Worm (Caenorhabditis elegans): ENCODE data around the gene R02E4.1.
A peak's percentile ranks its signal among the peaks of the same experiment; 100 is the strongest.

Gene R02E4.1

ce11 chrX:4145051-4145826 is 40.9 kb upstream of the R02E4.1 start (continued):
- TF ChIP-seq lin-38 (GFP tag; IDR thresholded peaks at IDR 0.05) (peak; percentile 35), F10B5.3 (tag; optimal IDR thresholded peaks at IDR 0.05) (no peak), daf-16 (GFP tag; optimal IDR thresholded peaks at IDR 0.05) (peak in 1 of 2 experiments; percentile 34), daf-16 (tag; optimal IDR thresholded peaks at IDR 0.05) (peak; percentile 70), daf-19 (GFP tag; conservative IDR thresholded peaks at IDR 0.05) (no peak), lim-7 (GFP tag; IDR thresholded peaks at IDR 0.05) (no peak), ceh-44 (GFP tag; IDR thresholded peaks at IDR 0.05) (peak; percentile 67; the same call in 1 of the 2 replicates), nhr-41 (GFP tag; IDR thresholded peaks at IDR 0.05) (0 out of 2 replicates have a peak, but pooled peaks have one; percentile 17), lin-39 (tag; optimal IDR thresholded peaks at IDR 0.05) (no peak), snpc-1.2 (GFP tag; IDR thresholded peaks at IDR 0.05) (no peak), zip-2 (tag; optimal IDR thresholded peaks at IDR 0.05) (no peak), mdl-1 (tag; optimal IDR thresholded peaks at IDR 0.05) (peak; percentile 97 to 98), tra-1 (GFP tag; IDR thresholded peaks at IDR 0.05) (peak; percentile 29; the same call in 1 of the 2 replicates), nhr-28 (tag; optimal IDR thresholded peaks at IDR 0.05) (peak; percentile 97), ceh-20 (GFP tag; IDR thresholded peaks at IDR 0.05) (peak; percentile 15; the same call in 1 of the 2 replicates), daf-8 (GFP tag; IDR thresholded peaks at IDR 0.05) (0 out of 2 replicates have a peak, but pooled peaks have one; percentile 34), Y48G9A.11 (GFP tag; IDR thresholded peaks at IDR 0.05) (no peak), fkh-10 (GFP tag; optimal IDR thresholded peaks at IDR 0.05) (peak; percentile 60), nhr-42 (GFP tag; IDR thresholded peaks at IDR 0.05) (0 out of 2 replicates have a peak, but pooled peaks have one; percentile 47), fos-1 (tag; optimal IDR thresholded peaks at IDR 0.05) (no peak), pha-4 (GFP tag; IDR thresholded peaks at IDR 0.05) (peak; percentile 38; the same call in 1 of the 2 replicates), pha-4 (tag; optimal IDR thresholded peaks at IDR 0.05) (peak; percentile 55), egl-27 (tag; optimal IDR thresholded peaks at IDR 0.05) (no peak), dve-1 (tag; optimal IDR thresholded peaks at IDR 0.05; ENCODE audit: insufficient read depth) (peak; percentile 47), hlh-30 (tag; optimal IDR thresholded peaks at IDR 0.05; ENCODE audit: insufficient read depth) (peak; percentile 88), daf-12 (tag; optimal IDR thresholded peaks at IDR 0.05) (no peak), zfp-2 (tag; optimal IDR thresholded peaks at IDR 0.05) (peak; percentile 36), ZK546.5 (tag; optimal IDR thresholded peaks at IDR 0.05) (no peak), ces-1 (GFP tag; optimal IDR thresholded peaks at IDR 0.05) (no peak), ceh-62 (tag; optimal IDR thresholded peaks at IDR 0.05) (no peak), nhr-48 (tag; optimal IDR thresholded peaks at IDR 0.05) (peak; percentile 65), nhr-77 (tag; optimal IDR thresholded peaks at IDR 0.05) (peak; percentile 49), zag-1 (tag; optimal IDR thresholded peaks at IDR 0.05) (no peak), zip-11 (GFP tag; IDR thresholded peaks at IDR 0.05) (no peak), F26F4.8 (GFP tag; conservative IDR thresholded peaks at IDR 0.05) (no peak), unc-130 (GFP tag; optimal IDR thresholded peaks at IDR 0.05) (no peak), ceh-28 (tag; optimal IDR thresholded peaks at IDR 0.05) (peak; percentile 15), F44E2.7 (GFP tag; IDR thresholded peaks at IDR 0.05) (no peak), nhr-6 (tag; optimal IDR thresholded peaks at IDR 0.05) (peak; percentile 9), R02D3.7 (tag; optimal IDR thresholded peaks at IDR 0.05) (no peak), cey-2 (tag; optimal IDR thresholded peaks at IDR 0.05; ENCODE audit: borderline replicate concordance, insufficient read depth) (no peak), nhr-11 (tag; optimal IDR thresholded peaks at IDR 0.05) (peak; percentile 64), lin-29 (GFP tag; IDR thresholded peaks at IDR 0.05) (no peak), D1046.2 (GFP tag; IDR thresholded peaks at IDR 0.05) (no peak), set-16 (GFP tag; IDR thresholded peaks at IDR 0.05) (peak; percentile 60; the same call in 1 of the 2 replicates), ceh-32 (tag; optimal IDR thresholded peaks at IDR 0.05; ENCODE audit: poor library complexity) (no peak), mep-1 (tag; optimal IDR thresholded peaks at IDR 0.05) (peak; percentile 82), mes-2 (tag; optimal IDR thresholded peaks at IDR 0.05; ENCODE audit: poor library complexity, severe bottlenecking) (peak; percentile 63), nhr-102 (tag; optimal IDR thresholded peaks at IDR 0.05) (peak; percentile 64), gei-8 (GFP tag; optimal IDR thresholded peaks at IDR 0.05) (no peak)
